Fruit fly (Drosophila melanogaster) whole organism, wandering third instar larva: Measurements from ENCODE around the gene CG14440.

Source experiments
- HLH106 ChIP-seq: fragments of 200-800 bp; optimal IDR thresholded peaks from 3 replicates; lab custom pipeline; 2019; ENCODE audit warnings: missing biosample characterization, mild to moderate bottlenecking, missing genetic modification characterization, moderate library complexity
- Mio ChIP-seq: sonication (Bioruptor generic); optimal IDR thresholded peaks from 2 replicates; lab custom pipeline; 2016; ENCODE audit warnings: missing biosample characterization, missing genetic modification characterization
- brk ChIP-seq: fragments of 200-800 bp; sonication (Bioruptor generic); optimal IDR thresholded peaks from 2 replicates; lab custom pipeline; 2016; ENCODE audit warnings: missing biosample characterization, mild to moderate bottlenecking, missing genetic modification characterization
- fru ChIP-seq: fragments of 200-800 bp; sonication (Bioruptor generic); optimal IDR thresholded peaks from 3 replicates; lab custom pipeline; 2016; ENCODE audit warnings: missing biosample characterization, mild to moderate bottlenecking, missing genetic modification characterization
- pan ChIP-seq: fragments of >200 bp; optimal IDR thresholded peaks from 2 replicates; lab custom pipeline; 2017
- psq ChIP-seq: fragments of 200-800 bp; sonication (Bioruptor generic); optimal IDR thresholded peaks from 3 replicates; lab custom pipeline; 2017; ENCODE audit warnings: missing biosample characterization, mild to moderate bottlenecking, missing genetic modification characterization, moderate library complexity
- rgr ChIP-seq: fragments of 200-800 bp; sonication (Bioruptor generic); optimal IDR thresholded peaks from 3 replicates; lab custom pipeline; 2016; ENCODE audit warnings: missing biosample characterization, mild to moderate bottlenecking, missing genetic modification characterization
- sv ChIP-seq: fragments of 200-800 bp; sonication (Bioruptor generic); optimal IDR thresholded peaks from 3 replicates; lab custom pipeline; 2016; ENCODE audit warnings: missing biosample characterization, missing genetic modification characterization
- tai ChIP-seq: sonication (Bioruptor generic); optimal IDR thresholded peaks from 2 replicates; lab custom pipeline; 2016; ENCODE audit warnings: missing biosample characterization, missing genetic modification characterization

dm6 chrX:6730600-6731259 is 32.4 kb upstream of the CG14440 start:
- TF ChIP-seq sv (GFP tag; lab: Kevin White, UChicago) (no peak), Mio (GFP tag; lab: Kevin White, UChicago) (no peak), pan (no peak), tai (GFP tag; lab: Kevin White, UChicago) (no peak), rgr (GFP tag; lab: Kevin White, UChicago) (no peak), psq (GFP tag; lab: Kevin White, UChicago) (no peak), HLH106 (tag; lab: Kevin White, UChicago) (no peak), fru (GFP tag; lab: Kevin White, UChicago) (no peak), brk (no peak)
